Fruit fly (Drosophila melanogaster): ENCODE measurements around the gene sNPF.

The sNPF gene

dm6 chr2L:20086295-20087096 is 58.8 kb downstream of the sNPF start (continued):
- TF ChIP-seq TFAM (GFP tag; optimal IDR thresholded peaks at IDR 0.05): peak; percentile 48
- peak; percentile 85 for TF ChIP-seq Atf6 (GFP tag; IDR thresholded peaks at IDR 0.05)
- peak; percentile 61 to 89 for TF ChIP-seq bsh (GFP tag; optimal IDR thresholded peaks at IDR 0.05)
- peak; percentile 16 for TF ChIP-seq CG30431 (GFP tag; optimal IDR thresholded peaks at IDR 0.05)
- TF ChIP-seq nau (GFP tag; optimal IDR thresholded peaks at IDR 0.05): peak; percentile 90
- TF ChIP-seq CG13894 (tag; optimal IDR thresholded peaks at IDR 0.05): peak; percentile 14
- peak; percentile 82 for TF ChIP-seq CG11696 (GFP tag; IDR thresholded peaks at IDR 0.05)
- peak; percentile 64 for TF ChIP-seq maf-S (GFP tag; optimal IDR thresholded peaks at IDR 0.05)
- TF ChIP-seq row (GFP tag; IDR thresholded peaks at IDR 0.05): peak; percentile 79
- TF ChIP-seq MBD-R2 (GFP tag; IDR thresholded peaks at IDR 0.05): peak; percentile 47; the same call in 1 of the 2 replicates
- TF ChIP-seq stwl (tag; optimal IDR thresholded peaks at IDR 0.05): no peak
- peak; percentile 85 for TF ChIP-seq CG13296 (GFP tag; optimal IDR thresholded peaks at IDR 0.05)
- peak; percentile 76 for TF ChIP-seq CG5180 (GFP tag; optimal IDR thresholded peaks at IDR 0.05)
- TF ChIP-seq Oaz (GFP tag; IDR thresholded peaks at IDR 0.05): peak; percentile 80
- TF ChIP-seq CG10431 (GFP tag; optimal IDR thresholded peaks at IDR 0.05): peak; percentile 67
- TF ChIP-seq sisA (GFP tag; IDR thresholded peaks at IDR 0.05): peak; percentile 81
- peak; percentile 77 for TF ChIP-seq CG4424 (GFP tag; optimal IDR thresholded peaks at IDR 0.05)
- peak; percentile 23 for TF ChIP-seq Ets97D (GFP tag; optimal IDR thresholded peaks at IDR 0.05)
- peak; percentile 87 for TF ChIP-seq CG2875 (GFP tag; optimal IDR thresholded peaks at IDR 0.05)
- peak; percentile 61 for TF ChIP-seq tup (GFP tag; optimal IDR thresholded peaks at IDR 0.05)
- no peak for TF ChIP-seq Elba2 (GFP tag; optimal IDR thresholded peaks at IDR 0.05)
- peak; percentile 83 for TF ChIP-seq CG3407 (GFP tag; optimal IDR thresholded peaks at IDR 0.05)
- TF ChIP-seq prd (optimal IDR thresholded peaks at IDR 0.05): no peak
- TF ChIP-seq prd (GFP tag; IDR thresholded peaks at IDR 0.05): peak; percentile 91
- peak; percentile 56 for TF ChIP-seq CG10565 (GFP tag; optimal IDR thresholded peaks at IDR 0.05)
- peak; percentile 83 for TF ChIP-seq B-H1 (GFP tag; IDR thresholded peaks at IDR 0.05)
- TF ChIP-seq Taf1 (GFP tag; IDR thresholded peaks at IDR 0.05): peak; percentile 42; the same call in 1 of the 2 replicates
- TF ChIP-seq hbn (GFP tag; IDR thresholded peaks at IDR 0.05; ENCODE audit: partially characterized antibody): no peak
- peak; percentile 22 for TF ChIP-seq CG7271 (tag; optimal IDR thresholded peaks at IDR 0.05)
- peak; percentile 74 for TF ChIP-seq CG6813 (GFP tag; optimal IDR thresholded peaks at IDR 0.05)
- TF ChIP-seq pan (optimal IDR thresholded peaks at IDR 0.05): no peak
- TF ChIP-seq pan (GFP tag; optimal IDR thresholded peaks at IDR 0.05 in 1 of 2, IDR thresholded peaks at IDR 0.05 in 1 of 2): peak in 1 of 2 experiments; percentile 92
- TF ChIP-seq CG5953 (GFP tag; IDR thresholded peaks at IDR 0.05): peak; percentile 83
- peak; percentile 90 for TF ChIP-seq seq (GFP tag; IDR thresholded peaks at IDR 0.05)
- peak; percentile 98 for TF ChIP-seq sens (GFP tag)
- peak; percentile 8 for TF ChIP-seq tna (GFP tag; IDR thresholded peaks at IDR 0.05; ENCODE audit: partially characterized antibody)
- TF ChIP-seq unc-4 (GFP tag; IDR thresholded peaks at IDR 0.05; ENCODE audit: partially characterized antibody): no peak
- TF ChIP-seq Hsf (GFP tag; optimal IDR thresholded peaks at IDR 0.05): peak; percentile 83
- TF ChIP-seq cg (GFP tag; optimal IDR thresholded peaks at IDR 0.05): peak; percentile 64
- TF ChIP-seq HmgZ (tag; optimal IDR thresholded peaks at IDR 0.05): peak; percentile 53
- peak; percentile 61 for TF ChIP-seq CG17802 (tag; optimal IDR thresholded peaks at IDR 0.05)
- TF ChIP-seq Myb (GFP tag; optimal IDR thresholded peaks at IDR 0.05): peak; percentile 53
- TF ChIP-seq trh (GFP tag; optimal IDR thresholded peaks at IDR 0.05): peak; percentile 63
- TF ChIP-seq Hr78 (GFP tag; optimal IDR thresholded peaks at IDR 0.05): peak in 1 of 2 experiments; percentile 97
- TF ChIP-seq chif (GFP tag; optimal IDR thresholded peaks at IDR 0.05): peak; percentile 79 to 86
- peak; percentile 68 for TF ChIP-seq CG6765 (GFP tag; optimal IDR thresholded peaks at IDR 0.05)
- peak; percentile 84 for TF ChIP-seq Meics (GFP tag; optimal IDR thresholded peaks at IDR 0.05)
- peak; percentile 71 for TF ChIP-seq Six4 (GFP tag; optimal IDR thresholded peaks at IDR 0.05)
- peak; percentile 68 for TF ChIP-seq CG6272 (GFP tag; IDR thresholded peaks at IDR 0.05)

Measured in whole organism, embryonic.